Fruit fly (Drosophila melanogaster): Measurements from ENCODE around the gene Drak.
A peak's percentile ranks its signal among the peaks of the same experiment; 100 is the strongest.

Drak gene

dm6 chrX:11457149-11457548 is 35.8 kb upstream of the Drak start:
- TF ChIP-seq EcR (GFP tag; optimal IDR thresholded peaks at IDR 0.05) (peak; percentile 82), CG12605 (GFP tag; IDR thresholded peaks at IDR 0.05) (no peak), CG17806 (tag; optimal IDR thresholded peaks at IDR 0.05) (no peak)

- TF ChIP-seq CG12605 (GFP tag; IDR thresholded peaks at IDR 0.05) (no peak), CG10348 (GFP tag; IDR thresholded peaks at IDR 0.05) (no peak), CG14655 (GFP tag; optimal IDR thresholded peaks at IDR 0.05) (no peak), CG34367 (tag; optimal IDR thresholded peaks at IDR 0.05) (no peak), CG13204 (GFP tag; optimal IDR thresholded peaks at IDR 0.05) (no peak), CG17806 (tag; optimal IDR thresholded peaks at IDR 0.05) (no peak), D1 (tag; optimal IDR thresholded peaks at IDR 0.05) (no peak), CG32121 (GFP tag; IDR thresholded peaks at IDR 0.05) (no peak), Pif1A (GFP tag; optimal IDR thresholded peaks at IDR 0.05) (no peak), gl (tag; optimal IDR thresholded peaks at IDR 0.05) (no peak), CG9948 (tag; optimal IDR thresholded peaks at IDR 0.05) (no peak), Ets98B (GFP tag; IDR thresholded peaks at IDR 0.05) (no peak), CG4496 (GFP tag; IDR thresholded peaks at IDR 0.05) (no peak), EcR (GFP tag; optimal IDR thresholded peaks at IDR 0.05) (no peak), rn (GFP tag; IDR thresholded peaks at IDR 0.05) (no peak)
These were observed 33.8 kb upstream of the Drak start, which contains the start of gene CG43155 for dm6 chrX:11458912-11459836. Gene CG43155, plus strand, starts transcription at chrX:11459786.

- TF ChIP-seq rn (GFP tag; IDR thresholded peaks at IDR 0.05), result no peak
- TF ChIP-seq CG8301 (tag; optimal IDR thresholded peaks at IDR 0.05), result no peak
- no peak for TF ChIP-seq CG8159 (tag; optimal IDR thresholded peaks at IDR 0.05)
- no peak for TF ChIP-seq CG17806 (tag; optimal IDR thresholded peaks at IDR 0.05)
- TF ChIP-seq CG12605 (GFP tag; IDR thresholded peaks at IDR 0.05), result no peak
- TF ChIP-seq CG4496 (GFP tag; IDR thresholded peaks at IDR 0.05), result no peak
- TF ChIP-seq D1 (tag; optimal IDR thresholded peaks at IDR 0.05), result no peak
- no peak for TF ChIP-seq CG34367 (tag; optimal IDR thresholded peaks at IDR 0.05)
- no peak for TF ChIP-seq Pif1A (GFP tag; optimal IDR thresholded peaks at IDR 0.05)
- TF ChIP-seq CG13204 (GFP tag; optimal IDR thresholded peaks at IDR 0.05), result no peak
- no peak for TF ChIP-seq Pif1B (GFP tag; optimal IDR thresholded peaks at IDR 0.05)
These were observed 28.9 kb upstream of the Drak start for dm6 chrX:11464047-11464446.

DNA sequence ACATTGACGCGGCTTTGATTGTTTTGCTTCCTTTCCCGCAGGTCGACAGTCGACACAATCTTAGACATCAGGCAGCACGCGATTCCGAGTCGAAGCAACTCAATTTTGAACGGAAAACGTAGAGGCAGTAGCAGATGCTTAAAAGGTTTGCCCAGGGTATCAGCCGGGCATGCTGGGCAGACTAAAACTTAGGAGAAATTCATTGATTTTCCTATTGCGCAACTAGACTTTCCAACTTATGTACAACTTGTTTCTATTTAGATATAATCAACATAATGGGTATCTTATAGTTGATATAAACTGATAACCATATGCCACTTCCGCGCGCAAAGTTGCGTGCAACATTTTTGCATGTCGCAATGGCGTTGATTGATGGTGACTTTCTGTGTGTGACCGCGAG is 26.2 kb upstream of the Drak start:
- no peak for TF ChIP-seq EcR (GFP tag; optimal IDR thresholded peaks at IDR 0.05)
- no peak for TF ChIP-seq CG34367 (tag; optimal IDR thresholded peaks at IDR 0.05)
- 0 out of 3 replicates have a peak, but pooled peaks have one; percentile 34 for TF ChIP-seq CG4496 (GFP tag; IDR thresholded peaks at IDR 0.05)
- TF ChIP-seq Pif1A (GFP tag; optimal IDR thresholded peaks at IDR 0.05), result no peak
- TF ChIP-seq CG8301 (tag; optimal IDR thresholded peaks at IDR 0.05), result no peak
- 0 out of 3 replicates have a peak, but pooled peaks have one; percentile 22 for TF ChIP-seq fd96Ca (GFP tag; IDR thresholded peaks at IDR 0.05)
- no peak for TF ChIP-seq CG32121 (GFP tag; IDR thresholded peaks at IDR 0.05)
- TF ChIP-seq CG9948 (tag; optimal IDR thresholded peaks at IDR 0.05), result no peak
- no peak for TF ChIP-seq CG17806 (tag; optimal IDR thresholded peaks at IDR 0.05)
- no peak for TF ChIP-seq CG8159 (tag; optimal IDR thresholded peaks at IDR 0.05)
- TF ChIP-seq CG12605 (GFP tag; IDR thresholded peaks at IDR 0.05), result no peak
- no peak for TF ChIP-seq D1 (tag; optimal IDR thresholded peaks at IDR 0.05)
- TF ChIP-seq CG14655 (GFP tag; optimal IDR thresholded peaks at IDR 0.05), result no peak
- TF ChIP-seq rn (GFP tag; IDR thresholded peaks at IDR 0.05), result no peak
- TF ChIP-seq CG13204 (GFP tag; optimal IDR thresholded peaks at IDR 0.05), result no peak

dm6 chrX:11468304-11468703 is 24.6 kb upstream of the Drak start:
- no peak for TF ChIP-seq Pif1A (GFP tag; optimal IDR thresholded peaks at IDR 0.05)
- no peak for TF ChIP-seq CG10348 (GFP tag; IDR thresholded peaks at IDR 0.05)
- no peak for TF ChIP-seq gl (tag; optimal IDR thresholded peaks at IDR 0.05)
- no peak for TF ChIP-seq CG8301 (tag; optimal IDR thresholded peaks at IDR 0.05)
- TF ChIP-seq CG14655 (GFP tag; optimal IDR thresholded peaks at IDR 0.05), result no peak
- no peak for TF ChIP-seq Pif1B (GFP tag; optimal IDR thresholded peaks at IDR 0.05)
- no peak for TF ChIP-seq EcR (GFP tag; optimal IDR thresholded peaks at IDR 0.05)
- TF ChIP-seq CG34367 (tag; optimal IDR thresholded peaks at IDR 0.05), result no peak
- TF ChIP-seq CG8159 (tag; optimal IDR thresholded peaks at IDR 0.05), result no peak
- TF ChIP-seq CG15710 (tag; optimal IDR thresholded peaks at IDR 0.05), result no peak
- no peak for TF ChIP-seq rn (GFP tag; IDR thresholded peaks at IDR 0.05)
- TF ChIP-seq Snoo (tag; optimal IDR thresholded peaks at IDR 0.05), result no peak

DNA sequence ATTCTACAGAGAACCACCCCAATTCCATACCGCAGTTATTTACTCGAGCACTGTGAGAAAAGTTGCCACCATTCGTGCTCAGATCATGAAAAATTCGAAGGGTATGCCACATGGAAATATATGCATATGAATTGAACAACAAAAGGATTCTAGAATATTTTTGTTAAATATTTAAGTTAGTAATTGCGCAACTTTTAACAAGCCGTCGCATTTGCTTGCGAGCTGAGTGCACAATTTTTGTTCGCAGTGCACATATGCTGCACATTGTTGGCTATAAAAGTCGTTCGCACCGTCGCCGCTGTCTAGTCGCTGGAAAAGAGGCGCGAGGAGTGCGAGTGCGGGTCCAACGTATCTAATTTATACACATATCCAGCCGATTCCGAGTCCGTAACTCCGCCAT is 16.2 kb upstream of the Drak start, which contains the start of gene Cyp4g15:
Cyp4g15 (plus strand) TSS at position 301 of the 400 bp plus-strand sequence.
- TF ChIP-seq CG4496 (GFP tag; IDR thresholded peaks at IDR 0.05) (no peak), CG32121 (GFP tag; IDR thresholded peaks at IDR 0.05) (no peak), Ets98B (GFP tag; IDR thresholded peaks at IDR 0.05) (no peak), CG10348 (GFP tag; IDR thresholded peaks at IDR 0.05) (no peak), Pif1B (GFP tag; optimal IDR thresholded peaks at IDR 0.05) (no peak), gl (tag; optimal IDR thresholded peaks at IDR 0.05) (no peak), D1 (tag; optimal IDR thresholded peaks at IDR 0.05) (no peak), CG14655 (GFP tag; optimal IDR thresholded peaks at IDR 0.05) (no peak), Snoo (tag; optimal IDR thresholded peaks at IDR 0.05) (no peak), CG13204 (GFP tag; optimal IDR thresholded peaks at IDR 0.05) (no peak), rn (GFP tag; IDR thresholded peaks at IDR 0.05) (no peak), CG34367 (tag; optimal IDR thresholded peaks at IDR 0.05) (no peak), fd96Ca (GFP tag; IDR thresholded peaks at IDR 0.05) (no peak), CG15710 (tag; optimal IDR thresholded peaks at IDR 0.05) (no peak), Pif1A (GFP tag; optimal IDR thresholded peaks at IDR 0.05) (no peak)
